Fruit fly (Drosophila melanogaster) whole organism, wandering third instar larva: ENCODE measurements around the gene Gclc.

Experiments used
- br ChIP-seq: fragments of 200-800 bp; sonication (Bioruptor generic); optimal IDR thresholded peaks from 2 replicates; lab custom pipeline; 2016; ENCODE audit warnings: missing biosample characterization, missing genetic modification characterization
- psq ChIP-seq: fragments of 200-800 bp; sonication (Bioruptor generic); optimal IDR thresholded peaks from 3 replicates; lab custom pipeline; 2017; ENCODE audit warnings: missing biosample characterization, mild to moderate bottlenecking, missing genetic modification characterization, moderate library complexity

dm6 chrX:8056597-8057228 lies 59.2 kb downstream of the Gclc start:
- no peak for TF ChIP-seq br (GFP tag; lab: Kevin White, UChicago)
- peak; percentile 38 for TF ChIP-seq psq (GFP tag; lab: Kevin White, UChicago)
